Fruit fly (Drosophila melanogaster) whole organism, embryonic: Measurements from ENCODE around the gene CG33934.
A peak's percentile ranks its signal among the peaks of the same experiment; 100 is the strongest.

ENCODE experiments used
- ATbp ChIP-seq: fragments of 200-800 bp; sonication (Bioruptor generic); optimal IDR thresholded peaks from 2 replicates; lab custom pipeline; 2017; ENCODE audit warnings: missing biosample characterization, mild to moderate bottlenecking, missing genetic modification characterization, missing genetic modification reagents
- Bteb2 ChIP-seq: fragments of 200-800 bp; sonication (Bioruptor generic); optimal IDR thresholded peaks from 2 replicates; lab custom pipeline; 2016; ENCODE audit warnings: missing biosample characterization, missing genetic modification characterization
- CG13287 ChIP-seq: fragments of 200-800 bp; sonication (Bioruptor generic); IDR thresholded peaks from 2 replicates; pipeline ENCODE4 v1.3.6; 2022; ENCODE audit warnings: missing biosample characterization, missing genetic modification characterization; ENCODE audit not compliant: partially characterized antibody
- CG14441 ChIP-seq: fragments of 200-800 bp; sonication (Bioruptor generic); IDR thresholded peaks from 2 replicates; pipeline ENCODE4 v1.3.6; 2022; ENCODE audit warnings: missing biosample characterization, missing genetic modification characterization
- CG16815 ChIP-seq: fragments of 200-800 bp; sonication (Bioruptor generic); optimal IDR thresholded peaks from 3 replicates; lab custom pipeline; 2017; ENCODE audit warnings: missing biosample characterization, mild to moderate bottlenecking, missing genetic modification characterization
- CG1832 ChIP-seq: fragments of 200-800 bp; sonication (Bioruptor generic); optimal IDR thresholded peaks from 2 replicates; lab custom pipeline; 2017; ENCODE audit warnings: missing biosample characterization, mild to moderate bottlenecking, missing genetic modification characterization, inconsistent platforms
- CG31224 ChIP-seq: fragments of 200-800 bp; sonication (Bioruptor generic); IDR thresholded peaks from 2 replicates; pipeline ENCODE4 v1.3.6; 2022; ENCODE audit warnings: missing biosample characterization, missing genetic modification characterization
- CG33213 ChIP-seq: fragments of 200-800 bp; sonication (Bioruptor generic); optimal IDR thresholded peaks from 3 replicates; lab custom pipeline; 2016; ENCODE audit warnings: missing biosample characterization, missing genetic modification characterization
- CG33557 ChIP-seq: fragments of 200-800 bp; sonication (Bioruptor generic); optimal IDR thresholded peaks from 2 replicates; lab custom pipeline; 2019; ENCODE audit warnings: missing biosample characterization, mild to moderate bottlenecking, missing genetic modification characterization, moderate library complexity
- CG3847 ChIP-seq: fragments of 200-800 bp; sonication (Bioruptor generic); IDR thresholded peaks from 2 replicates; pipeline ENCODE4 v1.3.6; 2022; ENCODE audit warnings: missing biosample characterization, missing genetic modification characterization
- CG7271 ChIP-seq: fragments of 200-800 bp; sonication (Bioruptor generic); optimal IDR thresholded peaks from 2 replicates; lab custom pipeline; 2018; ENCODE audit warnings: missing biosample characterization, mild to moderate bottlenecking, missing genetic modification characterization, moderate library complexity
- CG7963 ChIP-seq: fragments of 200-800 bp; sonication (Bioruptor generic); IDR thresholded peaks from 3 replicates; pipeline ENCODE4 v1.3.6; 2022; ENCODE audit warnings: missing biosample characterization, missing genetic modification characterization; ENCODE audit not compliant: partially characterized antibody
- CG7987 ChIP-seq: fragments of 200-800 bp; sonication (Bioruptor generic); optimal IDR thresholded peaks from 2 replicates; lab custom pipeline; 2018; ENCODE audit warnings: missing biosample characterization, mild to moderate bottlenecking, missing genetic modification characterization, moderate library complexity
- CG8359 ChIP-seq: fragments of 200-800 bp; sonication (Bioruptor generic); optimal IDR thresholded peaks from 2 replicates; lab custom pipeline; 2017; ENCODE audit warnings: missing biosample characterization, mild to moderate bottlenecking, missing genetic modification characterization, borderline replicate concordance
- CG9215 ChIP-seq: fragments of 200-800 bp; sonication (Bioruptor generic); IDR thresholded peaks from 2 replicates; pipeline ENCODE4 v1.3.6; 2022; ENCODE audit warnings: missing biosample characterization, missing genetic modification characterization
- Doc3 ChIP-seq: fragments of 200-800 bp; sonication (Bioruptor generic); IDR thresholded peaks from 3 replicates; pipeline ENCODE4 v1.3.6; 2022; ENCODE audit warnings: missing biosample characterization, missing genetic modification characterization; ENCODE audit not compliant: partially characterized antibody
- Fer3 ChIP-seq: fragments of 200-800 bp; sonication (Bioruptor generic); optimal IDR thresholded peaks from 2 replicates; lab custom pipeline; 2018; ENCODE audit warnings: missing biosample characterization, mild to moderate bottlenecking, missing genetic modification characterization, moderate library complexity
- Gug ChIP-seq: fragments of 200-800 bp; sonication (Bioruptor generic); IDR thresholded peaks from 4 replicates; pipeline ENCODE4 v1.3.6; 2022; ENCODE audit warnings: missing biosample characterization, missing genetic modification characterization
- Hmr ChIP-seq: fragments of 200-800 bp; sonication (Bioruptor generic); optimal IDR thresholded peaks from 3 replicates; lab custom pipeline; 2017; ENCODE audit warnings: mild to moderate bottlenecking, missing biosample characterization, missing genetic modification reagents, missing genetic modification characterization
- Hr39 ChIP-seq: fragments of >200 bp; optimal IDR thresholded peaks from 2 replicates; lab custom pipeline; 2017
- Max ChIP-seq: fragments of 200-800 bp; sonication (Bioruptor generic); optimal IDR thresholded peaks from 2 replicates; lab custom pipeline; 2016; ENCODE audit warnings: missing biosample characterization, mild to moderate bottlenecking, missing genetic modification characterization
- Mrtf ChIP-seq: fragments of 200-800 bp; sonication (Bioruptor generic); IDR thresholded peaks from 3 replicates; pipeline ENCODE4 v1.3.6; 2022; ENCODE audit warnings: missing biosample characterization, missing genetic modification characterization
- NC2β ChIP-seq: fragments of 200-800 bp; sonication (Bioruptor generic); optimal IDR thresholded peaks from 2 replicates; lab custom pipeline; 2016; ENCODE audit warnings: missing biosample characterization, missing genetic modification characterization
- Opbp ChIP-seq: fragments of 200-800 bp; sonication (Bioruptor generic); IDR thresholded peaks from 3 replicates; pipeline ENCODE4 v1.3.6; 2022; ENCODE audit warnings: missing biosample characterization, missing genetic modification characterization; ENCODE audit not compliant: partially characterized antibody
- abd-A ChIP-seq: fragments of 200-800 bp; sonication (Bioruptor generic); optimal IDR thresholded peaks from 3 replicates; lab custom pipeline; 2019; ENCODE audit warnings: missing biosample characterization, mild to moderate bottlenecking, missing genetic modification characterization, moderate library complexity
- bowl ChIP-seq: fragments of 200-800 bp; sonication (Bioruptor generic); IDR thresholded peaks from 2 replicates; pipeline ENCODE4 v1.3.6; 2022; ENCODE audit warnings: missing biosample characterization, missing genetic modification characterization
- caup ChIP-seq: fragments of 200-800 bp; sonication (Bioruptor generic); optimal IDR thresholded peaks from 3 replicates; lab custom pipeline; 2017; ENCODE audit warnings: missing biosample characterization, mild to moderate bottlenecking, missing genetic modification characterization, moderate library complexity; ENCODE audit not compliant: severe bottlenecking
- chinmo ChIP-seq: fragments of 200-800 bp; sonication (Bioruptor generic); IDR thresholded peaks from 4 replicates; pipeline ENCODE4 v1.3.6; 2022; ENCODE audit warnings: missing biosample characterization, missing genetic modification characterization; ENCODE audit not compliant: partially characterized antibody
- crc ChIP-seq: fragments of 200-800 bp; sonication (Bioruptor generic); optimal IDR thresholded peaks from 2 replicates; lab custom pipeline; 2016; ENCODE audit warnings: missing biosample characterization, missing genetic modification characterization
- dimm ChIP-seq: fragments of 200-800 bp; sonication (Bioruptor generic); IDR thresholded peaks from 2 replicates; pipeline ENCODE4 v1.3.6; 2022; ENCODE audit warnings: missing biosample characterization, missing genetic modification characterization
- disco-r ChIP-seq: fragments of 200-800 bp; sonication (Bioruptor generic); optimal IDR thresholded peaks from 2 replicates; lab custom pipeline; 2016; ENCODE audit warnings: missing biosample characterization, missing genetic modification characterization
- dysf ChIP-seq: fragments of 200-800 bp; sonication (Bioruptor generic); IDR thresholded peaks from 3 replicates; pipeline ENCODE4 v1.3.6; 2022; ENCODE audit warnings: missing biosample characterization, missing genetic modification characterization
- emc ChIP-seq: fragments of 200-800 bp; sonication (Bioruptor generic); optimal IDR thresholded peaks from 2 replicates; lab custom pipeline; 2016; ENCODE audit warnings: missing biosample characterization, missing genetic modification characterization
- ems ChIP-seq: fragments of 200-800 bp; sonication (Bioruptor generic); optimal IDR thresholded peaks from 3 replicates; lab custom pipeline; 2016; ENCODE audit warnings: missing biosample characterization, missing genetic modification characterization
- gce ChIP-seq: fragments of 200-800 bp; sonication (Bioruptor generic); IDR thresholded peaks from 3 replicates; pipeline ENCODE4 v1.3.6; 2022; ENCODE audit warnings: missing biosample characterization, missing genetic modification characterization
- ham ChIP-seq: fragments of 200-800 bp; sonication (Bioruptor generic); IDR thresholded peaks from 2 replicates; pipeline ENCODE4 v1.3.6; 2022; ENCODE audit warnings: missing biosample characterization, missing genetic modification characterization
- lab ChIP-seq: fragments of 200-800 bp; sonication (Bioruptor generic); optimal IDR thresholded peaks from 3 replicates; lab custom pipeline; 2017; ENCODE audit warnings: missing biosample characterization, missing genetic modification characterization, mild to moderate bottlenecking, moderate library complexity, missing genetic modification reagents
- nerfin-1 ChIP-seq: fragments of 200-800 bp; sonication (Bioruptor generic); optimal IDR thresholded peaks from 3 replicates; lab custom pipeline; 2019; ENCODE audit warnings: missing biosample characterization, mild to moderate bottlenecking, missing genetic modification characterization, moderate library complexity
- pho ChIP-seq: fragments of 200-800 bp; sonication (Bioruptor generic); optimal IDR thresholded peaks from 2 replicates; lab custom pipeline; 2016; ENCODE audit warnings: missing biosample characterization, missing genetic modification characterization
- phol ChIP-seq: fragments of 200-800 bp; sonication (Bioruptor generic); optimal IDR thresholded peaks from 3 replicates; lab custom pipeline; 2018; ENCODE audit warnings: missing biosample characterization, mild to moderate bottlenecking, missing genetic modification characterization, moderate library complexity
- prd ChIP-seq, 3 experiments: fragments of >200 bp in 2 of 3; fragments of 200-800 bp in 1 of 3; sonication (Bioruptor generic) in 1 of 3; optimal IDR thresholded peaks in 2 of 3; IDR thresholded peaks in 1 of 3; 2 replicates in 2 of 3; 3 replicates in 1 of 3; pipeline versions ENCODE4 v1.3.6 to Lab custom; 2017 to 2022; ENCODE audit warnings: missing biosample characterization in 1 of 3, missing genetic modification characterization in 1 of 3
- pzg ChIP-seq: fragments of 200-800 bp; sonication (Bioruptor generic); optimal IDR thresholded peaks from 3 replicates; lab custom pipeline; 2018; ENCODE audit warnings: missing biosample characterization, mild to moderate bottlenecking, missing genetic modification characterization, moderate library complexity
- sens ChIP-seq: fragments of 200-800 bp; sonication (Bioruptor generic); peaks from one replicate; lab custom pipeline; 2016; ENCODE audit warnings: missing biosample characterization, missing genetic modification characterization
- sima ChIP-seq: fragments of 200-800 bp; sonication (Bioruptor generic); optimal IDR thresholded peaks from 2 replicates; lab custom pipeline; 2016; ENCODE audit warnings: missing biosample characterization, missing genetic modification characterization
- tgo ChIP-seq: fragments of 200-800 bp; sonication (Bioruptor generic); IDR thresholded peaks from 3 replicates; pipeline ENCODE4 v1.3.6; 2022; ENCODE audit warnings: missing biosample characterization, missing genetic modification characterization
- tin ChIP-seq: fragments of 200-800 bp; sonication (Bioruptor generic); optimal IDR thresholded peaks from 3 replicates; lab custom pipeline; 2016; ENCODE audit warnings: missing biosample characterization, missing genetic modification characterization
- wor ChIP-seq: fragments of 200-800 bp; sonication (Bioruptor generic); IDR thresholded peaks from 2 replicates; pipeline ENCODE4 v1.3.6; 2022; ENCODE audit warnings: missing biosample characterization, missing genetic modification characterization
- z ChIP-seq: fragments of 200-800 bp; sonication (Bioruptor generic); IDR thresholded peaks from 3 replicates; pipeline ENCODE4 v1.3.6; 2022; ENCODE audit warnings: missing biosample characterization, missing genetic modification characterization
- zen2 ChIP-seq: fragments of 200-800 bp; sonication (Bioruptor generic); IDR thresholded peaks from 3 replicates; pipeline ENCODE4 v1.3.6; 2022; ENCODE audit warnings: missing biosample characterization, missing genetic modification characterization; ENCODE audit not compliant: partially characterized antibody

CG33934 gene

dm6 chr3R:20008372-20009051 lies 34.0 kb upstream of the CG33934 start, which contains the start of the genes Hs6st and MED25 (continued):
- TF ChIP-seq CG7963 (GFP tag; lab: Robert Waterston, UW), result peak; percentile 58; the same call in 2 of the 3 replicates
- TF ChIP-seq pzg (GFP tag; lab: Kevin White, UChicago), result peak; percentile 74
- peak; percentile 32 for TF ChIP-seq Fer3 (tag; lab: Kevin White, UChicago)
- TF ChIP-seq Max, result peak; percentile 44
- peak; percentile 78 for TF ChIP-seq lab (GFP tag; lab: Kevin White, UChicago)
- peak; percentile 72 for TF ChIP-seq zen2
- no peak for TF ChIP-seq z (GFP tag; lab: Robert Waterston, UW)
- TF ChIP-seq CG13287 (GFP tag; lab: Robert Waterston, UW), result peak; percentile 73
- no peak for TF ChIP-seq bowl
- no peak for TF ChIP-seq CG8359 (GFP tag; lab: Kevin White, UChicago)
- no peak for TF ChIP-seq CG31224
- TF ChIP-seq wor, result no peak
- peak; percentile 65 for TF ChIP-seq caup
- TF ChIP-seq dysf, result 0 out of 3 replicates have a peak, but pooled peaks have one; percentile 29
- TF ChIP-seq Hr39 (lab: Kevin White, UChicago), result no peak
- TF ChIP-seq CG33557, result peak; percentile 10
- TF ChIP-seq tgo (GFP tag; lab: Robert Waterston, UW), result no peak; the same call in 2 of the 3 replicates
- TF ChIP-seq prd (optimal IDR thresholded peaks at IDR 0.05; lab: Kevin White, UChicago), result no peak
- TF ChIP-seq prd (GFP tag; IDR thresholded peaks at IDR 0.05; lab: Robert Waterston, UW), result peak; percentile 32; the same call in 1 of the 3 replicates
- no peak for TF ChIP-seq emc (GFP tag; lab: Kevin White, UChicago)
- peak; percentile 48 for TF ChIP-seq sens (GFP tag; lab: Kevin White, UChicago)
- no peak for TF ChIP-seq ham (GFP tag; lab: Robert Waterston, UW)
- no peak for TF ChIP-seq abd-A (tag; lab: Kevin White, UChicago)
- TF ChIP-seq ems (GFP tag; lab: Kevin White, UChicago), result no peak
- peak; percentile 74 for TF ChIP-seq tin
- TF ChIP-seq CG3847 (GFP tag; lab: Robert Waterston, UW), result peak; percentile 66
- TF ChIP-seq Gug, result no peak
- no peak for TF ChIP-seq NC2β (GFP tag; lab: Kevin White, UChicago)
- no peak for TF ChIP-seq sima (GFP tag; lab: Kevin White, UChicago)
- TF ChIP-seq pho (GFP tag; lab: Kevin White, UChicago), result no peak
- peak; percentile 82 for TF ChIP-seq Doc3 (GFP tag; lab: Robert Waterston, UW)
- TF ChIP-seq ATbp, result no peak
- TF ChIP-seq CG7271 (tag; lab: Kevin White, UChicago), result no peak
- TF ChIP-seq CG33213 (GFP tag; lab: Kevin White, UChicago), result no peak
- peak; percentile 68 for TF ChIP-seq Opbp (GFP tag; lab: Robert Waterston, UW)
- TF ChIP-seq dimm (GFP tag; lab: Robert Waterston, UW), result no peak
- no peak for TF ChIP-seq Mrtf
- TF ChIP-seq crc (GFP tag; lab: Kevin White, UChicago), result no peak
- peak; percentile 79 for TF ChIP-seq phol (tag; lab: Kevin White, UChicago)
- TF ChIP-seq chinmo (GFP tag; lab: Robert Waterston, UW), result 0 out of 4 replicates have a peak, but pooled peaks have one; percentile 55
- no peak for TF ChIP-seq CG9215 (GFP tag; lab: Robert Waterston, UW)
- TF ChIP-seq disco-r (GFP tag; lab: Kevin White, UChicago), result no peak
- peak; percentile 65 for TF ChIP-seq Hmr (GFP tag; lab: Kevin White, UChicago)
- no peak for TF ChIP-seq Bteb2 (GFP tag; lab: Kevin White, UChicago)
- peak; percentile 10 for TF ChIP-seq nerfin-1 (tag; lab: Kevin White, UChicago)
- no peak for TF ChIP-seq CG1832 (GFP tag; lab: Kevin White, UChicago)
- peak; percentile 39 for TF ChIP-seq CG7987 (GFP tag; lab: Kevin White, UChicago)
- no peak for TF ChIP-seq CG14441 (GFP tag; lab: Robert Waterston, UW)
- TF ChIP-seq CG16815, result no peak
- TF ChIP-seq gce, result no peak
